Worm (Caenorhabditis elegans) whole organism, L1 larva: ENCODE data around the gene K04A8.19.

ENCODE experiments used
- aly-2 ChIP-seq: fragments of 150-350 bp; optimal IDR thresholded peaks from 2 replicates; lab custom pipeline; 2014; ENCODE audit warnings: missing biosample characterization, missing genetic modification characterization
- egl-13 ChIP-seq: sonication (generic microtip); optimal IDR thresholded peaks from 2 replicates; lab custom pipeline; 2016; ENCODE audit warnings: missing genotype, missing genetic modification reagents, missing genetic modification characterization, missing compliant biosample characterization
- elt-2 ChIP-seq: sonication (generic microtip); optimal IDR thresholded peaks from 2 replicates; lab custom pipeline; 2016; ENCODE audit warnings: missing genetic modification characterization, mild to moderate bottlenecking, inconsistent platforms, missing compliant biosample characterization, missing genetic modification reagents
- nhr-237 ChIP-seq: fragments of 150-350 bp; optimal IDR thresholded peaks from 2 replicates; lab custom pipeline; 2014; ENCODE audit warnings: missing biosample characterization, missing genetic modification characterization
- nhr-85 ChIP-seq: sonication (generic microtip); peaks from one replicate; lab custom pipeline; 2016; ENCODE audit warnings: missing genetic modification characterization, inconsistent platforms, missing compliant biosample characterization
- rnt-1 ChIP-seq: sonication (generic microtip); optimal IDR thresholded peaks from 2 replicates; lab custom pipeline; 2016; ENCODE audit warnings: mild to moderate bottlenecking, missing genetic modification characterization, moderate library complexity, missing compliant biosample characterization
- tlp-1 ChIP-seq: fragments of 150-350 bp; optimal IDR thresholded peaks from 2 replicates; lab custom pipeline; 2014; ENCODE audit warnings: missing biosample characterization, missing genetic modification characterization
- unc-62 ChIP-seq: fragments of 150-350 bp; optimal IDR thresholded peaks from 2 replicates; lab custom pipeline; 2014; ENCODE audit warnings: missing biosample characterization, missing genetic modification reagents, missing genetic modification characterization
- zip-4 ChIP-seq: fragments of 200-800 bp; sonication (Bioruptor generic); optimal IDR thresholded peaks from 2 replicates; lab custom pipeline; 2018; ENCODE audit warnings: mild to moderate bottlenecking, missing genetic modification characterization, moderate library complexity, missing compliant biosample characterization

- no peak for TF ChIP-seq aly-2
- no peak for TF ChIP-seq nhr-237 (tag; lab: Kevin White, UChicago)
- TF ChIP-seq unc-62 (GFP tag; lab: Kevin White, UChicago) = no peak
- TF ChIP-seq nhr-85 = peak; percentile 6
- TF ChIP-seq tlp-1 = no peak
- TF ChIP-seq elt-2 (tag; lab: Kevin White, UChicago) = no peak
- TF ChIP-seq rnt-1 (tag; lab: Kevin White, UChicago) = no peak
- TF ChIP-seq egl-13 = no peak
- TF ChIP-seq zip-4 (GFP tag; lab: Kevin White, UChicago) = no peak
Measured at ce11 chrV:6513786-6514430, 40.3 kb downstream of the K04A8.19 start.
